Worm (Caenorhabditis elegans) whole organism, L2 larva: Measurements from ENCODE around the gene mca-3.

ENCODE experiments used
- C34F6.9 ChIP-seq: fragments of 150-350 bp; optimal IDR thresholded peaks from 2 replicates; lab custom pipeline; 2014; ENCODE audit warnings: missing biosample characterization, missing genetic modification characterization
- F13H6.1 ChIP-seq: sonication (generic microtip); optimal IDR thresholded peaks from 2 replicates; lab custom pipeline; 2016; ENCODE audit warnings: missing genetic modification characterization, missing compliant biosample characterization
- R02D3.7 ChIP-seq: fragments of 150-350 bp; optimal IDR thresholded peaks from 2 replicates; lab custom pipeline; 2014; ENCODE audit warnings: missing biosample characterization, missing genetic modification characterization
- Y55F3AM.14 ChIP-seq: fragments of 200-800 bp; sonication (Bioruptor generic); optimal IDR thresholded peaks from 2 replicates; lab custom pipeline; 2018; ENCODE audit warnings: mild to moderate bottlenecking, missing genetic modification characterization, missing compliant biosample characterization
- ZK546.5 ChIP-seq: sonication (generic microtip); optimal IDR thresholded peaks from 2 replicates; lab custom pipeline; 2017; ENCODE audit warnings: missing biosample characterization, missing genetic modification characterization
- alr-1 ChIP-seq: fragments of 150-350 bp; optimal IDR thresholded peaks from 2 replicates; lab custom pipeline; 2014; ENCODE audit warnings: missing biosample characterization, missing genetic modification characterization
- aly-2 ChIP-seq: fragments of 150-350 bp; optimal IDR thresholded peaks from 2 replicates; lab custom pipeline; 2014; ENCODE audit warnings: missing biosample characterization, missing genetic modification characterization
- ama-1 ChIP-seq: fragments of 150-350 bp; optimal IDR thresholded peaks from 2 replicates; lab custom pipeline; 2018; ENCODE audit warnings: inconsistent platforms
- blmp-1 ChIP-seq: sonication (generic microtip); optimal IDR thresholded peaks from 2 replicates; lab custom pipeline; 2017; ENCODE audit warnings: missing genetic modification characterization, mild to moderate bottlenecking, missing compliant biosample characterization, antibody characterized with exemption, moderate library complexity; ENCODE audit not compliant: insufficient read depth
- ceh-82 ChIP-seq: fragments of 150-350 bp; optimal IDR thresholded peaks from 2 replicates; lab custom pipeline; 2014; ENCODE audit warnings: missing biosample characterization, missing genetic modification characterization
- crh-2 ChIP-seq: sonication (generic microtip); optimal IDR thresholded peaks from 2 replicates; lab custom pipeline; 2017; ENCODE audit warnings: missing biosample characterization, missing genetic modification characterization
- dmd-4 ChIP-seq: sonication (generic microtip); optimal IDR thresholded peaks from 2 replicates; lab custom pipeline; 2017; ENCODE audit warnings: missing biosample characterization, missing genetic modification characterization
- egl-27 ChIP-seq: sonication (generic microtip); optimal IDR thresholded peaks from 3 replicates; lab custom pipeline; 2017; ENCODE audit warnings: missing biosample characterization, missing genetic modification reagents, missing genetic modification characterization
- elt-1 ChIP-seq: fragments of 150-350 bp; optimal IDR thresholded peaks from 2 replicates; lab custom pipeline; 2014; ENCODE audit warnings: missing biosample characterization, missing genetic modification characterization
- elt-3 ChIP-seq: sonication (generic microtip); optimal IDR thresholded peaks from 2 replicates; lab custom pipeline; 2017; ENCODE audit warnings: missing biosample characterization, missing genetic modification characterization
- fos-1 ChIP-seq: fragments of 150-350 bp; optimal IDR thresholded peaks from 2 replicates; lab custom pipeline; 2014; ENCODE audit warnings: missing biosample characterization, missing genetic modification characterization
- gmeb-1 ChIP-seq: fragments of 150-350 bp; optimal IDR thresholded peaks from 2 replicates; lab custom pipeline; 2014; ENCODE audit warnings: missing biosample characterization, missing genetic modification characterization
- lin-11 ChIP-seq: fragments of 150-350 bp; sonication (generic microtip); optimal IDR thresholded peaks from 2 replicates; lab custom pipeline; 2014; ENCODE audit warnings: missing biosample characterization, missing genetic modification characterization, inconsistent platforms, mixed read lengths
- lin-13 ChIP-seq: fragments of 150-350 bp; optimal IDR thresholded peaks from 2 replicates; lab custom pipeline; 2014; ENCODE audit warnings: missing biosample characterization, missing genetic modification reagents, missing genetic modification characterization
- lin-39 ChIP-seq: fragments of 150-350 bp; optimal IDR thresholded peaks from 2 replicates; lab custom pipeline; 2014; ENCODE audit warnings: missing biosample characterization, missing genetic modification reagents, missing genetic modification characterization
- lsy-2 ChIP-seq, 2 experiments: fragments of 150-350 bp in 1 of 2; sonication (generic microtip) in 1 of 2; optimal IDR thresholded peaks; 2 replicates each; lab custom pipeline; 2014 to 2017; ENCODE audit warnings: missing biosample characterization in 2 of 2, missing genetic modification characterization in 2 of 2
- mab-5 ChIP-seq: fragments of 150-350 bp; optimal IDR thresholded peaks from 2 replicates; lab custom pipeline; 2014; ENCODE audit warnings: missing biosample characterization, missing genetic modification characterization
- mbf-1 ChIP-seq: sonication (generic microtip); optimal IDR thresholded peaks from 2 replicates; lab custom pipeline; 2017; ENCODE audit warnings: missing biosample characterization, missing genetic modification characterization
- mdl-1 ChIP-seq, 2 experiments: fragments of 150-350 bp in 1 of 2; sonication (generic microtip) in 1 of 2; optimal IDR thresholded peaks; 2 replicates each; lab custom pipeline; 2017; ENCODE audit warnings: missing biosample characterization in 2 of 2, missing genetic modification characterization in 2 of 2
- nhr-11 ChIP-seq: fragments of 150-350 bp; optimal IDR thresholded peaks from 2 replicates; lab custom pipeline; 2014; ENCODE audit warnings: missing biosample characterization, missing genetic modification characterization
- nhr-129 ChIP-seq: fragments of 150-350 bp; optimal IDR thresholded peaks from 2 replicates; lab custom pipeline; 2014; ENCODE audit warnings: missing biosample characterization, missing genetic modification characterization
- nhr-21 ChIP-seq: fragments of 150-350 bp; optimal IDR thresholded peaks from 2 replicates; lab custom pipeline; 2014; ENCODE audit warnings: missing biosample characterization, missing genetic modification characterization
- nhr-23 ChIP-seq: fragments of 150-350 bp; optimal IDR thresholded peaks from 2 replicates; lab custom pipeline; 2014; ENCODE audit warnings: missing biosample characterization, missing genetic modification reagents, missing genetic modification characterization
- nhr-25 ChIP-seq: fragments of 150-350 bp; sonication (generic microtip); optimal IDR thresholded peaks from 3 replicates; lab custom pipeline; 2014; ENCODE audit warnings: missing biosample characterization, missing genetic modification characterization
- nhr-6 ChIP-seq: fragments of 150-350 bp; optimal IDR thresholded peaks from 2 replicates; lab custom pipeline; 2014; ENCODE audit warnings: missing biosample characterization, missing genetic modification characterization
- nhr-77 ChIP-seq: fragments of 150-350 bp; optimal IDR thresholded peaks from 2 replicates; lab custom pipeline; 2014; ENCODE audit warnings: missing biosample characterization, missing genetic modification characterization
- sem-4 ChIP-seq: fragments of 150-350 bp; optimal IDR thresholded peaks from 2 replicates; lab custom pipeline; 2014; ENCODE audit warnings: missing biosample characterization, missing genetic modification reagents, missing genetic modification characterization
- sma-3 ChIP-seq: sonication (generic microtip); optimal IDR thresholded peaks from 2 replicates; lab custom pipeline; 2016; ENCODE audit warnings: missing genetic modification reagents, missing genetic modification characterization, missing compliant biosample characterization
- sma-9 ChIP-seq, 2 experiments: fragments of 150-350 bp in 1 of 2; sonication (generic microtip) in 1 of 2; optimal IDR thresholded peaks; 2 replicates each; lab custom pipeline; 2014 to 2016; ENCODE audit warnings: missing genetic modification characterization in 2 of 2, mild to moderate bottlenecking in 1 of 2, missing biosample characterization in 1 of 2, missing compliant biosample characterization in 1 of 2, missing genetic modification reagents in 1 of 2, moderate library complexity in 1 of 2
- snpc-4 ChIP-seq: fragments of 150-350 bp; optimal IDR thresholded peaks from 2 replicates; lab custom pipeline; 2014; ENCODE audit warnings: missing biosample characterization, missing genetic modification characterization
- unc-39 ChIP-seq: fragments of 150-350 bp; optimal IDR thresholded peaks from 2 replicates; lab custom pipeline; 2014; ENCODE audit warnings: missing biosample characterization, missing genetic modification characterization
- unc-55 ChIP-seq: fragments of 150-350 bp; sonication (generic microtip); optimal IDR thresholded peaks from 3 replicates; lab custom pipeline; 2014; ENCODE audit warnings: missing biosample characterization, missing genetic modification reagents, missing genetic modification characterization
- unc-62 ChIP-seq: fragments of 150-350 bp; optimal IDR thresholded peaks from 2 replicates; lab custom pipeline; 2014; ENCODE audit warnings: missing biosample characterization, missing genetic modification reagents, missing genetic modification characterization
- zag-1 ChIP-seq: fragments of 150-350 bp; optimal IDR thresholded peaks from 2 replicates; lab custom pipeline; 2014; ENCODE audit warnings: missing biosample characterization, missing genetic modification characterization
- ztf-11 ChIP-seq: sonication (generic microtip); optimal IDR thresholded peaks from 2 replicates; lab custom pipeline; 2017; ENCODE audit warnings: missing biosample characterization, missing genetic modification characterization

The mca-3 gene

ce11 chrIV:3160785-3161184, 27.8 kb upstream of the mca-3 start (continued):
- peak; percentile 98 for TF ChIP-seq F13H6.1 (tag; lab: Kevin White, UChicago)
- no peak for TF ChIP-seq dmd-4 (tag; lab: Kevin White, UChicago)
- TF ChIP-seq alr-1 (tag; lab: Kevin White, UChicago): peak; percentile 3
- TF ChIP-seq egl-27 (tag; lab: Kevin White, UChicago): peak; percentile 91
- no peak for TF ChIP-seq unc-62
- TF ChIP-seq mab-5: peak; percentile 87
- no peak for TF ChIP-seq elt-1
- peak; percentile 65 for TF ChIP-seq gmeb-1 (tag; lab: Kevin White, UChicago)
- TF ChIP-seq lin-11: peak; percentile 70
- TF ChIP-seq ZK546.5: no peak

DNA sequence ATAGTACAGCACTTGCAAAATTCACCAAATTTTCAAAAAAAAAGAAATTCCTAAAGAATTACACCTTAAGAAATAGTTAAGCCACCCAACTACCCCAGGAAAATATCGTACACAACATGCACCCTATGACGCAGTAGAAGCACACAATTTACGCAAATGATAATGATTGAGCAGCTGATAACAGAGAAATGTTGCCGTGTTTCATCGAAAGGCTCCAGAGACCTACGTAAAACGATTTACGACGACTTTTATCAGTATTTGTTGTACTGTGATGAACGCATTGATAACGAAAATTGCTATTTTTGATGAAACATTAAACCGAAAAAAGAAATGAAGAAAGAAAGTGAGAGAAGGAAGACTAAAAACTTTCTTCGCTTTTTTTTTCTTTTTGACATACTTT, 25.2 kb upstream of the mca-3 start:
- TF ChIP-seq unc-62: no peak
- no peak for TF ChIP-seq R02D3.7
- TF ChIP-seq lsy-2 (tag; optimal IDR thresholded peaks at IDR 0.05; lab: Kevin White, UChicago): peak in 1 of 2 experiments; percentile 4
- TF ChIP-seq fos-1 (tag; lab: Kevin White, UChicago): peak; percentile 96
- no peak for TF ChIP-seq snpc-4
- peak; percentile 31 for TF ChIP-seq blmp-1
- peak; percentile 78 for TF ChIP-seq sma-9 (GFP tag; optimal IDR thresholded peaks at IDR 0.05; lab: Kevin White, UChicago)
- no peak for TF ChIP-seq sma-9 (tag; optimal IDR thresholded peaks at IDR 0.05; lab: Kevin White, UChicago)
- peak; percentile 56 for TF ChIP-seq crh-2 (tag; lab: Kevin White, UChicago)
- peak; percentile 24 for TF ChIP-seq sma-3 (GFP tag; lab: Kevin White, UChicago)
- TF ChIP-seq aly-2 (tag; lab: Kevin White, UChicago): no peak
- TF ChIP-seq F13H6.1 (tag; lab: Kevin White, UChicago): peak; percentile 71
- peak; percentile 35 for TF ChIP-seq gmeb-1 (tag; lab: Kevin White, UChicago)

ce11 chrIV:3151061-3151460, 18.1 kb upstream of the mca-3 start, which contains the start of gene T23E1.1:
Gene T23E1.1, plus strand, starts transcription at chrIV:3151361.
- TF ChIP-seq lin-13 (GFP tag; lab: Kevin White, UChicago) (no peak), nhr-25 (no peak), nhr-23 (no peak), blmp-1 (no peak), lin-11 (no peak), lsy-2 (tag; optimal IDR thresholded peaks at IDR 0.05; lab: Kevin White, UChicago) (no peak), F13H6.1 (tag; lab: Kevin White, UChicago) (no peak), unc-55 (GFP tag; lab: Kevin White, UChicago) (no peak), R02D3.7 (no peak), mab-5 (no peak), sma-3 (GFP tag; lab: Kevin White, UChicago) (no peak), ceh-82 (tag; lab: Kevin White, UChicago) (no peak)

ce11 chrIV:3145587-3145986, 12.6 kb upstream of the mca-3 start, which contains the start of gene T23E1.3:
Gene T23E1.3, plus strand, starts transcription at chrIV:3145887.
- no peak for TF ChIP-seq unc-62

- TF ChIP-seq elt-1 (no peak), lsy-2 (tag; optimal IDR thresholded peaks at IDR 0.05; lab: Kevin White, UChicago) (peak in 1 of 2 experiments; percentile 63), crh-2 (tag; lab: Kevin White, UChicago) (no peak), unc-55 (GFP tag; lab: Kevin White, UChicago) (peak; percentile 37)
These were observed 3.5 kb upstream of the mca-3 start for ce11 chrIV:3136493-3136892.

DNA sequence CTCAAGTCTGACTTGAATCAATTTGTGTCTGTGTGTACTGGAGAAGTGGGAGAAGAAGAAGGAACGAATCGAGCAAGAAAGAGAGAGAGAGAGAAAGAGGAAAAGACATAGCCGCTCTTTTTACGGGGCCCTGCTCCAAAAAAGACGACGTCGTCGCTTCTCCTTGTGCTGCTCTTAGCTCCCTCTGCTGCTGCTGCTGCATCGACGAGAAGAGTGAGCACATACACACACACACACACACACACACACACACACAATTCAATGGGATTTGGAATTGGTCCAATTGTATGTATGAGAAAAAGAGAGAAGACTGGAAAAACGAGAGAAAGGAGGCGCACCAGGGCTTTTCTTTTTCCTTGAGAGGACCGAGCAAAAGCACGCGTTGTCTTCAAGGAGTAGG, 2.1 kb upstream of the mca-3 start:
- no peak for TF ChIP-seq R02D3.7
- peak; percentile 57 for TF ChIP-seq crh-2 (tag; lab: Kevin White, UChicago)
- TF ChIP-seq unc-39 (tag; lab: Kevin White, UChicago): peak; percentile 24
- no peak for TF ChIP-seq sma-3 (GFP tag; lab: Kevin White, UChicago)
- TF ChIP-seq dmd-4 (tag; lab: Kevin White, UChicago): no peak
- peak; percentile 39 for TF ChIP-seq lin-11
- TF ChIP-seq nhr-25: no peak
- TF ChIP-seq nhr-6 (tag; lab: Kevin White, UChicago): no peak
- no peak for TF ChIP-seq blmp-1
- TF ChIP-seq ztf-11 (tag; lab: Kevin White, UChicago): no peak
- TF ChIP-seq fos-1 (tag; lab: Kevin White, UChicago): no peak
- no peak for TF ChIP-seq ceh-82 (tag; lab: Kevin White, UChicago)
- no peak for TF ChIP-seq unc-62
- no peak for TF ChIP-seq nhr-77 (tag; lab: Kevin White, UChicago)
- no peak for TF ChIP-seq sem-4 (tag; lab: Kevin White, UChicago)
- TF ChIP-seq nhr-129 (tag; lab: Kevin White, UChicago): peak; percentile 81
- no peak for TF ChIP-seq ama-1 (lab: Kevin White, UChicago)
- TF ChIP-seq mbf-1: no peak
- TF ChIP-seq elt-1: no peak
- no peak for TF ChIP-seq lin-39 (tag; lab: Kevin White, UChicago)
- peak; percentile 35 for TF ChIP-seq lin-13 (GFP tag; lab: Kevin White, UChicago)
- peak; percentile 87 for TF ChIP-seq C34F6.9 (tag; lab: Kevin White, UChicago)
- TF ChIP-seq nhr-11 (tag; lab: Kevin White, UChicago): no peak
- peak; percentile 86 for TF ChIP-seq zag-1 (tag; lab: Kevin White, UChicago)
- no peak for TF ChIP-seq snpc-4
- TF ChIP-seq F13H6.1 (tag; lab: Kevin White, UChicago): peak; percentile 76
- peak in 1 of 2 experiments; percentile 74 for TF ChIP-seq mdl-1 (tag; optimal IDR thresholded peaks at IDR 0.05; lab: Kevin White, UChicago)
- peak; percentile 15 for TF ChIP-seq nhr-21 (tag; lab: Kevin White, UChicago)
- no peak for TF ChIP-seq ZK546.5
- peak; percentile 42 for TF ChIP-seq Y55F3AM.14 (GFP tag; lab: Kevin White, UChicago)
- no peak for TF ChIP-seq aly-2 (tag; lab: Kevin White, UChicago)
- no peak for TF ChIP-seq elt-3 (tag; lab: Kevin White, UChicago)
